Worm (Caenorhabditis elegans) whole organism, midembryonic: Measurements from ENCODE around the gene scd-1.

Experiments
- T22C8.4 ChIP-seq: fragments of 200-800 bp; sonication (Bioruptor generic); IDR thresholded peaks from 2 replicates; pipeline ENCODE4 v1.3.6; 2022; ENCODE audit warnings: missing genetic modification characterization, missing compliant biosample characterization
- cog-1 ChIP-seq: sonication (generic microtip); optimal IDR thresholded peaks from 2 replicates; lab custom pipeline; 2016; ENCODE audit warnings: missing genetic modification characterization, missing compliant biosample characterization
- flt-1 ChIP-seq: fragments of 200-800 bp; sonication (Bioruptor generic); IDR thresholded peaks from 2 replicates; pipeline ENCODE4 v1.3.6; 2022; ENCODE audit warnings: missing genetic modification characterization, missing compliant biosample characterization
- klf-2 ChIP-seq: fragments of 200-800 bp; sonication (Bioruptor generic); conservative IDR thresholded peaks from 2 replicates; pipeline ENCODE4 v1.3.6; 2022; ENCODE audit warnings: missing genetic modification reagents, missing genetic modification characterization, missing compliant biosample characterization
- med-1 ChIP-seq: sonication (generic microtip); optimal IDR thresholded peaks from 2 replicates; lab custom pipeline; 2017; ENCODE audit warnings: missing genetic modification characterization, mild to moderate bottlenecking, missing compliant biosample characterization, antibody characterized with exemption, missing genetic modification reagents; ENCODE audit not compliant: insufficient read depth
- ref-1 ChIP-seq: fragments of 200-800 bp; sonication (Bioruptor generic); conservative IDR thresholded peaks from 2 replicates; pipeline ENCODE4 v1.3.6; 2022; ENCODE audit warnings: missing genetic modification reagents, missing genetic modification characterization, missing compliant biosample characterization
- tab-1 ChIP-seq: fragments of 200-800 bp; sonication (Bioruptor generic); IDR thresholded peaks from 2 replicates; pipeline ENCODE4 v1.3.6; 2022; ENCODE audit warnings: missing genetic modification characterization, missing compliant biosample characterization
- ztf-23 ChIP-seq: fragments of 200-800 bp; sonication (Bioruptor generic); IDR thresholded peaks from 2 replicates; pipeline ENCODE4 v1.3.6; 2022; ENCODE audit warnings: missing genetic modification reagents, missing genetic modification characterization, missing compliant biosample characterization
- ztf-29 ChIP-seq: fragments of 200-800 bp; sonication (Bioruptor generic); IDR thresholded peaks from 2 replicates; pipeline ENCODE4 v1.3.6; 2022; ENCODE audit warnings: missing genetic modification reagents, missing genetic modification characterization, missing compliant biosample characterization

- TF ChIP-seq ztf-23 (GFP tag; lab: Robert Waterston, UW): no peak
- no peak for TF ChIP-seq med-1 (GFP tag; lab: Kevin White, UChicago)
- no peak for TF ChIP-seq klf-2 (GFP tag; lab: Robert Waterston, UW)
- no peak for TF ChIP-seq cog-1
- TF ChIP-seq ref-1 (GFP tag; lab: Robert Waterston, UW): no peak
- no peak for TF ChIP-seq ztf-29 (GFP tag; lab: Robert Waterston, UW)
- no peak for TF ChIP-seq tab-1 (GFP tag; lab: Robert Waterston, UW)
- no peak for TF ChIP-seq flt-1 (GFP tag; lab: Robert Waterston, UW)
- no peak for TF ChIP-seq T22C8.4 (GFP tag; lab: Robert Waterston, UW)
Measured at ce11 chrX:12515596-12516481, 9.8 kb downstream of the scd-1 start.
